Worm (Caenorhabditis elegans) whole organism, L4 larva: Measurements from ENCODE around the gene R160.4.
A peak's percentile ranks its signal among the peaks of the same experiment; 100 is the strongest.

ENCODE experiments used
- F44E2.7 ChIP-seq: fragments of 200-800 bp; sonication (Bioruptor generic); IDR thresholded peaks from 2 replicates; pipeline ENCODE4 v2.1.2; 2022; ENCODE audit warnings: missing genetic modification characterization, missing compliant biosample characterization
- R02D3.7 ChIP-seq: fragments of 150-350 bp; sonication (generic microtip); optimal IDR thresholded peaks from 3 replicates; lab custom pipeline; 2014; ENCODE audit warnings: missing biosample characterization, missing genetic modification characterization
- T26A8.4 ChIP-seq: fragments of 200-800 bp; sonication (Bioruptor generic); IDR thresholded peaks from 2 replicates; pipeline ENCODE4 v1.3.6; 2022; ENCODE audit warnings: missing genetic modification characterization, missing compliant biosample characterization
- Y48G9A.11 ChIP-seq: fragments of 200-800 bp; sonication (Bioruptor generic); IDR thresholded peaks from 2 replicates; pipeline ENCODE4 v1.3.6; 2022; ENCODE audit warnings: missing genetic modification reagents, missing genetic modification characterization, missing compliant biosample characterization
- ZK337.2 ChIP-seq: fragments of 200-800 bp; sonication (Bioruptor generic); IDR thresholded peaks from 2 replicates; pipeline ENCODE4 v1.3.6; 2022; ENCODE audit warnings: missing genetic modification reagents, missing genetic modification characterization, missing compliant biosample characterization
- arid-1 ChIP-seq: fragments of 200-800 bp; sonication (Bioruptor generic); conservative IDR thresholded peaks from 2 replicates; pipeline ENCODE4 v1.3.6; 2022; ENCODE audit warnings: missing genetic modification reagents, missing genetic modification characterization, missing compliant biosample characterization
- attf-4 ChIP-seq: sonication (generic microtip); optimal IDR thresholded peaks from 3 replicates; lab custom pipeline; 2017; ENCODE audit warnings: missing biosample characterization, missing genetic modification characterization
- ceh-28 ChIP-seq: fragments of 150-350 bp; optimal IDR thresholded peaks from 2 replicates; lab custom pipeline; 2014; ENCODE audit warnings: missing biosample characterization, missing genetic modification reagents, missing genetic modification characterization
- ceh-62 ChIP-seq: sonication (generic microtip); optimal IDR thresholded peaks from 2 replicates; lab custom pipeline; 2017; ENCODE audit warnings: missing biosample characterization, missing genetic modification characterization
- cey-2 ChIP-seq: sonication (generic microtip); optimal IDR thresholded peaks from 3 replicates; lab custom pipeline; 2017; ENCODE audit warnings: missing genetic modification characterization, mild to moderate bottlenecking, missing compliant biosample characterization, antibody characterized with exemption, borderline replicate concordance; ENCODE audit not compliant: insufficient read depth
- ctbp-1 ChIP-seq: fragments of 200-800 bp; sonication (Bioruptor generic); IDR thresholded peaks from 2 replicates; pipeline ENCODE4 v1.3.6; 2022; ENCODE audit warnings: missing genetic modification reagents, missing genetic modification characterization, missing compliant biosample characterization
- egl-27 ChIP-seq: sonication (generic microtip); optimal IDR thresholded peaks from 3 replicates; lab custom pipeline; 2017; ENCODE audit warnings: missing biosample characterization, missing genetic modification reagents, missing genetic modification characterization
- hlh-11 ChIP-seq: fragments of 200-800 bp; sonication (Bioruptor generic); optimal IDR thresholded peaks from 2 replicates; lab custom pipeline; 2018; ENCODE audit warnings: mild to moderate bottlenecking, missing genetic modification characterization, missing compliant biosample characterization
- hlh-30 ChIP-seq: sonication (generic microtip); optimal IDR thresholded peaks from 2 replicates; lab custom pipeline; 2017; ENCODE audit warnings: antibody characterized with exemption, mild to moderate bottlenecking, missing genetic modification characterization, missing compliant biosample characterization; ENCODE audit not compliant: insufficient read depth
- hmg-1.1 ChIP-seq: fragments of 200-800 bp; sonication (Bioruptor generic); IDR thresholded peaks from 2 replicates; pipeline ENCODE4 v1.3.6; 2022; ENCODE audit warnings: missing genetic modification reagents, missing genetic modification characterization, missing compliant biosample characterization
- jun-1 ChIP-seq: fragments of 150-350 bp; optimal IDR thresholded peaks from 2 replicates; lab custom pipeline; 2014; ENCODE audit warnings: missing biosample characterization, missing genetic modification reagents, missing genetic modification characterization
- lin-13 ChIP-seq: fragments of 150-350 bp; optimal IDR thresholded peaks from 2 replicates; lab custom pipeline; 2014; ENCODE audit warnings: missing biosample characterization, missing genetic modification reagents, missing genetic modification characterization
- lin-38 ChIP-seq: fragments of 200-800 bp; sonication (Bioruptor generic); IDR thresholded peaks from 2 replicates; pipeline ENCODE4 v1.3.6; 2022; ENCODE audit warnings: missing genetic modification reagents, missing genetic modification characterization, missing compliant biosample characterization
- lin-39 ChIP-seq: fragments of 150-350 bp; optimal IDR thresholded peaks from 2 replicates; lab custom pipeline; 2014; ENCODE audit warnings: missing biosample characterization, missing genetic modification reagents, missing genetic modification characterization
- mdl-1 ChIP-seq, 2 experiments: fragments of 150-350 bp in 1 of 2; sonication (generic microtip) in 1 of 2; optimal IDR thresholded peaks; 2 replicates each; lab custom pipeline; 2014 to 2017; ENCODE audit warnings: missing biosample characterization in 2 of 2, missing genetic modification characterization in 2 of 2
- mep-1 ChIP-seq: fragments of 150-350 bp; sonication (generic microtip); optimal IDR thresholded peaks from 3 replicates; lab custom pipeline; 2014; ENCODE audit warnings: missing biosample characterization, missing genetic modification characterization
- mes-2 ChIP-seq: sonication (generic microtip); optimal IDR thresholded peaks from 2 replicates; lab custom pipeline; 2016; ENCODE audit warnings: missing genotype, mild to moderate bottlenecking, missing genetic modification characterization, missing compliant biosample characterization; ENCODE audit not compliant: poor library complexity, severe bottlenecking
- nhr-42 ChIP-seq: fragments of 200-800 bp; sonication (Bioruptor generic); IDR thresholded peaks from 2 replicates; pipeline ENCODE4 v1.3.6; 2022; ENCODE audit warnings: missing genetic modification characterization, missing compliant biosample characterization
- nhr-76 ChIP-seq: fragments of 150-350 bp; optimal IDR thresholded peaks from 2 replicates; lab custom pipeline; 2014; ENCODE audit warnings: missing biosample characterization, missing genetic modification characterization
- rbr-2 ChIP-seq: sonication (generic microtip); optimal IDR thresholded peaks from 2 replicates; lab custom pipeline; 2016; ENCODE audit warnings: missing genotype, missing genetic modification characterization, missing compliant biosample characterization
- sdz-12 ChIP-seq: fragments of 200-800 bp; sonication (Bioruptor generic); optimal IDR thresholded peaks from 2 replicates; lab custom pipeline; 2018; ENCODE audit warnings: mild to moderate bottlenecking, missing genetic modification characterization, missing compliant biosample characterization
- set-16 ChIP-seq: fragments of 200-800 bp; sonication (Bioruptor generic); IDR thresholded peaks from 2 replicates; pipeline ENCODE4 v1.3.6; 2022; ENCODE audit warnings: missing genetic modification reagents, missing genetic modification characterization, missing compliant biosample characterization
- snpc-4 ChIP-seq: fragments of 150-350 bp; optimal IDR thresholded peaks from 2 replicates; lab custom pipeline; 2014; ENCODE audit warnings: missing biosample characterization, missing genetic modification characterization
- unc-39 ChIP-seq: sonication (generic microtip); optimal IDR thresholded peaks from 2 replicates; lab custom pipeline; 2017; ENCODE audit warnings: missing biosample characterization, missing genetic modification characterization
- unc-62 ChIP-seq, 3 experiments: fragments of 150-350 bp in 1 of 3; sonication (generic microtip); optimal IDR thresholded peaks in 2 of 3; peaks in 1 of 3; 1 replicate in 1 of 3; 2 replicates in 2 of 3; lab custom pipeline; 2014 to 2017; ENCODE audit warnings: missing biosample characterization in 3 of 3, missing genetic modification characterization in 3 of 3, missing genetic modification reagents in 3 of 3, missing genotype in 1 of 3
- zfp-3 ChIP-seq: fragments of 200-800 bp; sonication (Bioruptor generic); conservative IDR thresholded peaks from 2 replicates; pipeline ENCODE4 v1.3.6; 2022; ENCODE audit warnings: missing genetic modification reagents, missing genetic modification characterization, missing compliant biosample characterization
- zip-2 ChIP-seq: fragments of 150-350 bp; optimal IDR thresholded peaks from 2 replicates; lab custom pipeline; 2014; ENCODE audit warnings: missing biosample characterization, missing genetic modification characterization
- ztf-11 ChIP-seq: fragments of 150-350 bp; optimal IDR thresholded peaks from 2 replicates; lab custom pipeline; 2014; ENCODE audit warnings: missing biosample characterization, missing genetic modification characterization
- ztf-7 ChIP-seq: fragments of 150-350 bp; optimal IDR thresholded peaks from 2 replicates; lab custom pipeline; 2014; ENCODE audit warnings: missing biosample characterization, missing genetic modification characterization

R160.4 gene

ce11 chrX:4377689-4378088, 9.0 kb upstream of the R160.4 start, which contains the start of gene R160.12:
Gene R160.12 (minus strand): TSS chrX:4377789.
- TF ChIP-seq ceh-28 (tag; lab: Kevin White, UChicago) (no peak), ceh-62 (tag; lab: Kevin White, UChicago) (no peak), jun-1 (tag; lab: Kevin White, UChicago) (no peak), lin-39 (tag; lab: Kevin White, UChicago) (no peak), egl-27 (tag; lab: Kevin White, UChicago) (no peak), R02D3.7 (tag; lab: Kevin White, UChicago) (no peak), snpc-4 (no peak), rbr-2 (tag; lab: Kevin White, UChicago) (no peak), ZK337.2 (GFP tag; lab: Robert Waterston, UW) (no peak), attf-4 (tag; lab: Kevin White, UChicago) (no peak)

ce11 chrX:4376801-4377200, 8.1 kb upstream of the R160.4 start, which contains the start of gene R160.2:
Gene R160.2 (minus strand): TSS chrX:4376901.
- TF ChIP-seq mdl-1 (tag; optimal IDR thresholded peaks at IDR 0.05; lab: Kevin White, UChicago): no peak
- no peak for TF ChIP-seq sdz-12 (GFP tag; lab: Kevin White, UChicago)
- no peak for TF ChIP-seq zfp-3 (GFP tag; lab: Robert Waterston, UW)
- no peak for TF ChIP-seq jun-1 (tag; lab: Kevin White, UChicago)
- TF ChIP-seq mep-1 (tag; lab: Kevin White, UChicago): no peak
- no peak for TF ChIP-seq Y48G9A.11 (GFP tag; lab: Robert Waterston, UW)
- no peak for TF ChIP-seq unc-39
- no peak for TF ChIP-seq F44E2.7 (GFP tag; lab: Robert Waterston, UW)
- TF ChIP-seq lin-13: no peak
- TF ChIP-seq hlh-30 (tag; lab: Kevin White, UChicago): no peak
- no peak for TF ChIP-seq zip-2 (tag; lab: Kevin White, UChicago)
- TF ChIP-seq hlh-11 (tag; lab: Kevin White, UChicago): no peak
- no peak for TF ChIP-seq nhr-76 (tag; lab: Kevin White, UChicago)
- TF ChIP-seq nhr-42 (GFP tag; lab: Robert Waterston, UW): no peak

ce11 chrX:4373123-4373522, 4.4 kb upstream of the R160.4 start, which contains the start of gene R160.6:
Gene R160.6 (minus strand): TSS chrX:4373223.
- TF ChIP-seq set-16 (GFP tag; lab: Robert Waterston, UW) (no peak), arid-1 (GFP tag; lab: Robert Waterston, UW) (no peak), ctbp-1 (GFP tag; lab: Robert Waterston, UW) (no peak), egl-27 (tag; lab: Kevin White, UChicago) (no peak), hlh-11 (tag; lab: Kevin White, UChicago) (no peak), mep-1 (tag; lab: Kevin White, UChicago) (no peak), T26A8.4 (GFP tag; lab: Robert Waterston, UW) (no peak), ztf-7 (no peak), hmg-1.1 (no peak), lin-39 (tag; lab: Kevin White, UChicago) (no peak), lin-38 (GFP tag; lab: Robert Waterston, UW) (no peak), attf-4 (tag; lab: Kevin White, UChicago) (no peak), cey-2 (tag; lab: Kevin White, UChicago) (no peak), ztf-11 (tag; lab: Kevin White, UChicago) (no peak)
- TF ChIP-seq, all 104 proteins: peak for 0

- TF ChIP-seq unc-62 (GFP tag; optimal IDR thresholded peaks at IDR 0.05 in 1 of 2; lab: Kevin White, UChicago) (peak in 1 of 2 experiments; percentile 48), unc-62 (tag; optimal IDR thresholded peaks at IDR 0.05; lab: Kevin White, UChicago) (no peak), mes-2 (no peak)
- TF ChIP-seq, all 104 proteins: peak for 1
Measured at ce11 chrX:4371988-4372387, 3.3 kb upstream of the R160.4 start, which contains the start of gene R160.14. Gene R160.14 (minus strand): TSS chrX:4372088.
